Worm (Caenorhabditis elegans) whole organism, L3 larva: Measurements from ENCODE around the gene C25F9.4.

ENCODE experiments used
- ceh-28 ChIP-seq: fragments of 150-350 bp; optimal IDR thresholded peaks from 2 replicates; lab custom pipeline; 2014; ENCODE audit warnings: missing biosample characterization, missing genetic modification reagents, missing genetic modification characterization
- ceh-9 ChIP-seq: sonication (generic microtip); optimal IDR thresholded peaks from 2 replicates; lab custom pipeline; 2018; ENCODE audit warnings: missing biosample characterization, missing genetic modification characterization
- daf-12 ChIP-seq: fragments of 150-350 bp; optimal IDR thresholded peaks from 2 replicates; lab custom pipeline; 2014; ENCODE audit warnings: missing biosample characterization, missing genetic modification reagents, missing genetic modification characterization
- egl-5 ChIP-seq: fragments of 150-350 bp; optimal IDR thresholded peaks from 2 replicates; lab custom pipeline; 2017; ENCODE audit warnings: missing biosample characterization, missing genetic modification reagents, missing genetic modification characterization, inconsistent platforms
- elt-1 ChIP-seq: fragments of 150-350 bp; optimal IDR thresholded peaks from 2 replicates; lab custom pipeline; 2014; ENCODE audit warnings: missing biosample characterization, missing genetic modification characterization
- elt-2 ChIP-seq: sonication (generic microtip); optimal IDR thresholded peaks from 2 replicates; lab custom pipeline; 2016; ENCODE audit warnings: missing genetic modification reagents, mild to moderate bottlenecking, missing genetic modification characterization, missing compliant biosample characterization
- elt-3 ChIP-seq, 3 experiments: fragments of 150-350 bp in 1 of 3; sonication (generic microtip) in 2 of 3; optimal IDR thresholded peaks; 2 replicates in 2 of 3; 4 replicates in 1 of 3; lab custom pipeline; 2014 to 2017; ENCODE audit warnings: missing biosample characterization in 3 of 3, missing genetic modification characterization in 3 of 3
- eor-1 ChIP-seq, 2 experiments: fragments of 150-350 bp; optimal IDR thresholded peaks; 2 replicates each; lab custom pipeline; 2014 to 2018; ENCODE audit warnings: missing biosample characterization in 2 of 2, missing genetic modification characterization in 2 of 2
- fkh-10 ChIP-seq: sonication (generic microtip); optimal IDR thresholded peaks from 2 replicates; lab custom pipeline; 2017; ENCODE audit warnings: missing biosample characterization, missing genetic modification reagents, missing genetic modification characterization
- fkh-2 ChIP-seq: fragments of 150-350 bp; optimal IDR thresholded peaks from 2 replicates; lab custom pipeline; 2014; ENCODE audit warnings: missing biosample characterization, missing genetic modification reagents, missing genetic modification characterization
- fos-1 ChIP-seq: fragments of 150-350 bp; optimal IDR thresholded peaks from 2 replicates; lab custom pipeline; 2014; ENCODE audit warnings: missing biosample characterization, missing genetic modification characterization
- hmg-11 ChIP-seq: sonication (generic microtip); optimal IDR thresholded peaks from 2 replicates; lab custom pipeline; 2016; ENCODE audit warnings: missing genetic modification characterization, missing compliant biosample characterization
- lin-15B ChIP-seq: fragments of 150-350 bp; optimal IDR thresholded peaks from 2 replicates; lab custom pipeline; 2014; ENCODE audit warnings: missing biosample characterization, missing genetic modification characterization
- mml-1 ChIP-seq: fragments of 150-350 bp; sonication (generic microtip); optimal IDR thresholded peaks from 3 replicates; lab custom pipeline; 2014; ENCODE audit warnings: missing biosample characterization, missing genetic modification characterization
- nhr-11 ChIP-seq: fragments of 150-350 bp; optimal IDR thresholded peaks from 2 replicates; lab custom pipeline; 2014; ENCODE audit warnings: missing biosample characterization, missing genetic modification characterization
- nhr-12 ChIP-seq: fragments of 150-350 bp; optimal IDR thresholded peaks from 2 replicates; lab custom pipeline; 2014; ENCODE audit warnings: missing biosample characterization, missing genetic modification characterization
- nhr-23 ChIP-seq: fragments of 150-350 bp; optimal IDR thresholded peaks from 2 replicates; lab custom pipeline; 2014; ENCODE audit warnings: missing biosample characterization, missing genetic modification reagents, missing genetic modification characterization
- nhr-237 ChIP-seq: fragments of 150-350 bp; optimal IDR thresholded peaks from 2 replicates; lab custom pipeline; 2014; ENCODE audit warnings: missing biosample characterization, missing genetic modification characterization
- nhr-25 ChIP-seq: sonication (generic microtip); optimal IDR thresholded peaks from 2 replicates; lab custom pipeline; 2017; ENCODE audit warnings: missing biosample characterization, missing genetic modification characterization
- nhr-43 ChIP-seq: sonication (generic microtip); optimal IDR thresholded peaks from 2 replicates; lab custom pipeline; 2016; ENCODE audit warnings: mild to moderate bottlenecking, missing genetic modification characterization, missing compliant biosample characterization; ENCODE audit not compliant: poor library complexity, severe bottlenecking
- nhr-76 ChIP-seq: fragments of 150-350 bp; sonication (generic microtip); optimal IDR thresholded peaks from 5 replicates; lab custom pipeline; 2014; ENCODE audit warnings: missing biosample characterization, missing genetic modification characterization
- nhr-77 ChIP-seq: fragments of 150-350 bp; optimal IDR thresholded peaks from 2 replicates; lab custom pipeline; 2014; ENCODE audit warnings: missing biosample characterization, missing genetic modification characterization
- pqm-1 ChIP-seq: fragments of 150-350 bp; optimal IDR thresholded peaks from 2 replicates; lab custom pipeline; 2017; ENCODE audit warnings: missing biosample characterization, missing genetic modification characterization, inconsistent platforms
- skn-1 ChIP-seq: fragments of 150-350 bp; optimal IDR thresholded peaks from 2 replicates; lab custom pipeline; 2014; ENCODE audit warnings: missing biosample characterization, missing genetic modification characterization
- snpc-4 ChIP-seq: fragments of 150-350 bp; optimal IDR thresholded peaks from 2 replicates; lab custom pipeline; 2014; ENCODE audit warnings: missing biosample characterization, missing genetic modification characterization
- tbx-2 ChIP-seq: sonication (generic microtip); optimal IDR thresholded peaks from 2 replicates; lab custom pipeline; 2016; ENCODE audit warnings: mild to moderate bottlenecking, missing genetic modification characterization, missing compliant biosample characterization
- unc-39 ChIP-seq: sonication (generic microtip); optimal IDR thresholded peaks from 4 replicates; lab custom pipeline; 2017; ENCODE audit warnings: missing biosample characterization, missing genetic modification characterization
- ztf-4 ChIP-seq: fragments of 150-350 bp; optimal IDR thresholded peaks from 2 replicates; lab custom pipeline; 2014; ENCODE audit warnings: missing biosample characterization, missing genetic modification characterization

The C25F9.4 gene

DNA sequence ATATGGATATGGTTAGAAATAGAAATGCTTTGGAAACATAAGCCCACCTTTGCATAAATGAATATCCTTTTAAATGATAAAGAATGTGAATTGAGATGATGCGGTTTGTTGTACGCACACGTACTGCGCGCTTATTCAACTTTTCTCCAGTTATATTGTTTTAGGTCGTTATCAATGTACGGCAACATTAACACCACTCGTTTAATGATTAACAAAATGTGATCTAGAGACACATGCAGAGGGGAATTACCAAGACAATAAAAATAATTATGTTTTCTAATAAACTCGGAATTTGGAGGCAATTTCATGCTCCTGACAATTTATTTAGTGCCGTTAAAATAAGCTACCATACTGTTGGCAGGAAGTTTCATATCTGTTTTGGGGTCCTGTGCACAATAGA lies 29.1 kb upstream of the C25F9.4 start, which contains the start of gene M04C3.1:
Gene M04C3.1, minus strand, starts transcription at position 164 of the 400 bp plus-strand sequence.
- TF ChIP-seq elt-2 (tag; lab: Kevin White, UChicago) (peak; percentile 67), ceh-28 (tag; lab: Kevin White, UChicago) (no peak), pqm-1 (tag; lab: Kevin White, UChicago) (peak; percentile 24), hmg-11 (tag; lab: Kevin White, UChicago) (no peak), elt-3 (tag; optimal IDR thresholded peaks at IDR 0.05; lab: Kevin White, UChicago) (no peak)

DNA sequence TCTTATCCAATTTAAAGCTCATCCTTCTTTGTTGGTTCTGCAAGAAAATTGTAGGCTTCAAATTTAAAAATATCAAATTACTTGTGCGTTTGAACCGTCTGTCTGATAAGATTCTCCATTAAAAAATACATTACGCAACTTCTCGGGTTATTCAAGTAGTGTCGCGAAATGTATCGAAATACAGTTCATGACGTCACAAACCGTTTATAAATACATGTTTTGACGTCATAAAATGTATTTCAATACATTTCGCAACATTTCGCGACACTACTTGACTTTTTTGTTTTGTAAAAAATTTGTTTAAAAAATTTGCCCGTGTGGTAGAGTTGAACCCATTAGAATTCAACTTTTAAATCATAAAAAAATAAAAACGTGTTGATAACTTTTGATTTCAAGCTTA lies 27.2 kb upstream of the C25F9.4 start:
- TF ChIP-seq elt-1 (tag; lab: Kevin White, UChicago) = no peak
- TF ChIP-seq elt-2 (tag; lab: Kevin White, UChicago) = peak; percentile 30

DNA sequence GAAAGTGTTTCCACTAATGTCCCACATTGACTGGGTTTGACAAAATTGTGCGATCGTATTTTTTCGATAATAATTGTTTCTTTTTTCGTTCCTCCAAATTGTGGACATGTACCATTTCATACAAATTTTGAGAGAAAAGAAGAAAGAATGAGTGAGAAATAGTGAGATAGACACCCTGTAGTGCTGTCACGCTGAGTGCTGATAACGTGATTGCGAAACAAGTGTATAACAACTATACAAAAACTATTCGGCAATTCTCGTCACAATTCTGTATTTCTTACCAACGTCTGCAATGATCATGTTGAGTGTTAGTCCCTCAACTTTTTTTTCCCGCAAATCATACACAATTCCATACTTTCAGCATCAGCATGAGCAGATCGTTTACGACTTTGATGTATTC lies 19.9 kb upstream of the C25F9.4 start, which contains the start of gene C25F9.14:
Gene C25F9.14, plus strand, starts transcription at position 178 of the 400 bp plus-strand sequence.
- TF ChIP-seq elt-2 (tag; lab: Kevin White, UChicago) = peak; percentile 49
- TF ChIP-seq egl-5 = no peak
- no peak for TF ChIP-seq ceh-9 (tag; lab: Kevin White, UChicago)
- TF ChIP-seq nhr-11 (tag; lab: Kevin White, UChicago) = no peak
- TF ChIP-seq, all 47 proteins: peak for 1

DNA sequence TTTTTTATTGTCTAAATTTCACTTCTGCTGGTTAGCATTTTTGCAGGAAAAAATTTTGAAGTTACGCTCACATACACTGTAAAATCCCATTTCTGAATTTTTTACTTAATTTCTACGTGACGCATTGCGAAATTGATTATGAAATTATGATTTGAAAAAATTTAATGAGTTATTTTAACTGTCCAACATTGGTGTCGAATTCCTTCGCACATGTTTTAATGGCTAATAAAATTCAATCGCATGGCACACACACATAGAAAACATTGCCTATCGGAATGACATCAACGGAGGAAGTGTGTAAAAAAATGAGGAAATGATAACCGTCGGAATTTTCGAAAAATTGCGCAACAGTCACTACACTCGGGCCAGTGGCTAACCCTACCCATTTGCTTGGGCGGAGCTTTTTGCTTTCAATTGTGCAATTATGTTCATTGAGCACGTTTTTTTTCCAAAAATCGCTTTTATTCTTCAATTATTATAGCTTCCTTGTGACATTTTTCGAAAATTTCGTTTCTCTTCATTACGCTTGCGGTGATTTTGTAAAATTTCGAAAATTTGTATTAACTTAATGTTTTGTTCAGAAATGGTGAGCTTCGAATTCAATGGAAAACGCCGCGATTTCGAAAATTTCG lies 17.5 kb upstream of the C25F9.4 start, which contains the start of gene C25F9.16:
Gene C25F9.16, plus strand, starts transcription at position 582 of the 632 bp plus-strand sequence.
- TF ChIP-seq lin-15B (tag; lab: Kevin White, UChicago) (no peak), elt-2 (tag; lab: Kevin White, UChicago) (peak; percentile 60), nhr-12 (tag; lab: Kevin White, UChicago) (no peak), pqm-1 (tag; lab: Kevin White, UChicago) (peak; percentile 1), nhr-25 (tag; lab: Kevin White, UChicago) (no peak)

DNA sequence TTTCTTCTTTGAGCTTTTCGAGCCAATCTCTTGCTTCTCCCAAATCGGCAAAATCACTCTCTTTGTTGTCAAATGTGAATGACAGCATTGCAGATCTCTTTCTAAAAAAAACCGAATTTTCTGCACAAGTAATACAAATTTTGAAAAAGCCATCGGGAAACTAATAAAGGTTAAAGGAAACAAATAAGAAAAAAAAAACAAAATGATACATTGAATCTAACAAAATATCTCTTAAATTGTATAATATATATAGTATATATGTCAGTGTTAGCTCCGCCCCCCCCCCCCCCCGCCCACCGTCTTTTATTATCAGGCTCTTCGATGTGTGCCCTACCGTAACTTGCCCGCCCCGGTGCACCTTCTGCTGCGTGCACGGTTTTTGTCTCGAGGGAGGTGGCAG lies 16.6 kb upstream of the C25F9.4 start, which contains the start of gene C25F9.11:
Gene C25F9.11, minus strand, starts transcription at position 101 of the 400 bp plus-strand sequence.
- no peak for TF ChIP-seq fkh-2
- TF ChIP-seq nhr-43 (tag; lab: Kevin White, UChicago) = no peak
- peak; percentile 12 for TF ChIP-seq elt-2 (tag; lab: Kevin White, UChicago)
- TF ChIP-seq fos-1 = no peak
- TF ChIP-seq unc-39 (tag; lab: Kevin White, UChicago) = no peak

DNA sequence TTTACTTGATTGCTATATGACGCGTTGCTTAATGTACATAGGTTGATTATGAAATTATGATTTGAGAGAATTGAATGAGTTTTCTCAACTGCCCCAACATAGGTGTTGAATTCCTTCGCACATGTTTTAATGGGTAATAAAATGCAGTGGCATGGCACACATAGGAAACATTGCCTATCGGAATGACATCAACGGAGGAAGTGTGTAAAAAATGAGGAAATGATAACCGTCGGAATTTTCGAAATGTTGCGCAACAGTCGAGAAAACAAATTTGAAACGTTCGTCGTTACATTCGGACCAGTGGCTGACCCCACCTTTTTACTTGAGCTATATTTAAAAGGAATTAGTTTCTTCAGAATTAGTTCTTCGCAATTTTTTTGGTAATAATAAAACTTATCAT lies 15.7 kb upstream of the C25F9.4 start:
- no peak for TF ChIP-seq daf-12 (tag; lab: Kevin White, UChicago)
- TF ChIP-seq nhr-23 (tag; lab: Kevin White, UChicago) = no peak
- TF ChIP-seq fkh-10 = no peak
- TF ChIP-seq skn-1 (tag; lab: Kevin White, UChicago) = no peak
- peak; percentile 40 for TF ChIP-seq elt-2 (tag; lab: Kevin White, UChicago)

DNA sequence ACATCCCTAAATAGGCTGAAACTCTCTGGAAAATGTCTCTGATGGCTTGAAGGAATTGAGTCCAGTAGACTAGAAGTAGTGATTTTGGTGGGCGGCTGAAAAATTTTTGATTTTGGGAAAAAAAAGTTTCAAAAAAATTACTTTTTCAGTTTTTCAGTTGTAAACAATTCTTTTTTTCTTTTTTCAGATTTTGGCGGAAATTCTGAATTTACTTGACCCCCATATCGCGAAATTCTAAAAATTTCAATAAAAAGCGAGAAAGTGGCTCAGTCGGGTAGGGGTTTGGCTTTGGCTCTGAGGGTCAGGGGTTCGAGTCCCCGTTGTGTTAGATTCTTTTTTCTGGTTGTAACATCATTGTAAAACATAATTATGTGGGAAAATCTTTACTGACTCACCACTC lies 14.7 kb upstream of the C25F9.4 start, which contains the start of gene srw-85:
Gene srw-85, minus strand, starts transcription at position 101 of the 400 bp plus-strand sequence.
- no peak for TF ChIP-seq hmg-11 (tag; lab: Kevin White, UChicago)
- TF ChIP-seq nhr-237 = no peak
- TF ChIP-seq ztf-4 = no peak
- TF ChIP-seq nhr-77 (tag; lab: Kevin White, UChicago) = no peak
- no peak for TF ChIP-seq nhr-11 (tag; lab: Kevin White, UChicago)
- TF ChIP-seq nhr-43 (tag; lab: Kevin White, UChicago) = no peak
- TF ChIP-seq mml-1 (tag; lab: Kevin White, UChicago) = no peak
- TF ChIP-seq daf-12 (tag; lab: Kevin White, UChicago) = no peak
- TF ChIP-seq fkh-10 = no peak
- no peak for TF ChIP-seq eor-1 (tag; optimal IDR thresholded peaks at IDR 0.05; lab: Kevin White, UChicago)
- TF ChIP-seq nhr-76 (tag; lab: Kevin White, UChicago) = no peak
- TF ChIP-seq tbx-2 = no peak
- no peak for TF ChIP-seq snpc-4 (tag; lab: Kevin White, UChicago)
- no peak for TF ChIP-seq fkh-2
- TF ChIP-seq pqm-1 (tag; lab: Kevin White, UChicago) = no peak
